Fruit fly (Drosophila melanogaster) whole organism, prepupa: ENCODE results near the gene Rpt6.
A peak's percentile ranks its signal among the peaks of the same experiment; 100 is the strongest.

Source experiments
- CG10631 ChIP-seq: fragments of 200-800 bp; sonication (Bioruptor generic); optimal IDR thresholded peaks from 2 replicates; lab custom pipeline; 2016; ENCODE audit warnings: missing biosample characterization, missing genetic modification characterization
- CG10669 ChIP-seq: fragments of 200-800 bp; sonication (Bioruptor generic); optimal IDR thresholded peaks from 3 replicates; lab custom pipeline; 2018; ENCODE audit warnings: missing biosample characterization, mild to moderate bottlenecking, missing genetic modification characterization, moderate library complexity
- CG11294 ChIP-seq: fragments of 200-800 bp; sonication (Bioruptor generic); IDR thresholded peaks from 2 replicates; pipeline ENCODE4 v1.3.6; 2022; ENCODE audit warnings: missing biosample characterization, missing genetic modification characterization
- CG15336 ChIP-seq: fragments of 200-800 bp; sonication (Bioruptor generic); IDR thresholded peaks from 2 replicates; pipeline ENCODE4 v1.3.6; 2022; ENCODE audit warnings: missing biosample characterization, missing genetic modification characterization
- CG1621 ChIP-seq: fragments of 200-800 bp; sonication (Bioruptor generic); optimal IDR thresholded peaks from 3 replicates; lab custom pipeline; 2018; ENCODE audit warnings: missing biosample characterization, mild to moderate bottlenecking, missing genetic modification characterization
- CG16779 ChIP-seq: fragments of 200-800 bp; sonication (Bioruptor generic); optimal IDR thresholded peaks from 3 replicates; lab custom pipeline; 2017; ENCODE audit warnings: missing biosample characterization, mild to moderate bottlenecking, missing genetic modification characterization
- CG3032 ChIP-seq: fragments of 200-800 bp; optimal IDR thresholded peaks from 2 replicates; lab custom pipeline; 2019; ENCODE audit warnings: missing biosample characterization, mild to moderate bottlenecking, missing genetic modification characterization, moderate library complexity
- CG34406 ChIP-seq: fragments of 200-800 bp; sonication (Bioruptor generic); optimal IDR thresholded peaks from 3 replicates; lab custom pipeline; 2016; ENCODE audit warnings: missing biosample characterization, missing genetic modification characterization
- CG4318 ChIP-seq: fragments of 200-800 bp; sonication (Bioruptor generic); optimal IDR thresholded peaks from 3 replicates; lab custom pipeline; 2017; ENCODE audit warnings: missing biosample characterization, mild to moderate bottlenecking, missing genetic modification characterization
- CG6276 ChIP-seq: fragments of 200-800 bp; sonication (Bioruptor generic); optimal IDR thresholded peaks from 2 replicates; lab custom pipeline; 2017; ENCODE audit warnings: missing biosample characterization, mild to moderate bottlenecking, missing genetic modification characterization
- CG6808 ChIP-seq: fragments of 200-800 bp; sonication (Bioruptor generic); optimal IDR thresholded peaks from 3 replicates; lab custom pipeline; 2017; ENCODE audit warnings: missing biosample characterization, missing genetic modification characterization, mild to moderate bottlenecking, moderate library complexity, missing genetic modification reagents
- CG6854 ChIP-seq: fragments of 200-800 bp; sonication (Bioruptor generic); optimal IDR thresholded peaks from 2 replicates; lab custom pipeline; 2017; ENCODE audit warnings: missing biosample characterization, mild to moderate bottlenecking, missing genetic modification characterization
- CG7368 ChIP-seq: fragments of 200-800 bp; sonication (Bioruptor generic); optimal IDR thresholded peaks from 3 replicates; lab custom pipeline; 2016; ENCODE audit warnings: missing biosample characterization, missing genetic modification characterization
- CG8119 ChIP-seq: fragments of 200-800 bp; sonication (Bioruptor generic); IDR thresholded peaks from 3 replicates; pipeline ENCODE4 v1.3.6; 2022; ENCODE audit warnings: missing biosample characterization, missing genetic modification characterization
- CG8319 ChIP-seq: fragments of 200-800 bp; sonication (Bioruptor generic); optimal IDR thresholded peaks from 3 replicates; lab custom pipeline; 2016; ENCODE audit warnings: missing biosample characterization, missing genetic modification characterization
- CG8632 ChIP-seq: fragments of 200-800 bp; sonication (Bioruptor generic); optimal IDR thresholded peaks from 3 replicates; lab custom pipeline; 2016; ENCODE audit warnings: missing biosample characterization, missing genetic modification characterization
- CG9139 ChIP-seq: fragments of 200-800 bp; sonication (Bioruptor generic); optimal IDR thresholded peaks from 3 replicates; lab custom pipeline; 2017; ENCODE audit warnings: missing biosample characterization, mild to moderate bottlenecking, missing genetic modification characterization
- Eip75B ChIP-seq: fragments of 200-800 bp; sonication (Bioruptor generic); optimal IDR thresholded peaks from 3 replicates; lab custom pipeline; 2016; ENCODE audit warnings: missing biosample characterization, missing genetic modification characterization
- Eip78C ChIP-seq: fragments of 200-800 bp; sonication (Bioruptor generic); peaks from one replicate; lab custom pipeline; 2016; ENCODE audit warnings: missing biosample characterization, missing genetic modification characterization
- Gug ChIP-seq: fragments of 200-800 bp; sonication (Bioruptor generic); IDR thresholded peaks from 2 replicates; pipeline ENCODE4 v1.3.6; 2022; ENCODE audit warnings: missing biosample characterization, missing genetic modification characterization
- Hr39 ChIP-seq: fragments of 200-800 bp; sonication (Bioruptor generic); optimal IDR thresholded peaks from 2 replicates; lab custom pipeline; 2016; ENCODE audit warnings: missing biosample characterization, missing genetic modification characterization
- Hr4 ChIP-seq: fragments of 200-800 bp; sonication (Bioruptor generic); optimal IDR thresholded peaks from 3 replicates; lab custom pipeline; 2016; ENCODE audit warnings: missing biosample characterization, missing genetic modification characterization
- Lpt ChIP-seq: fragments of 200-800 bp; sonication (Bioruptor generic); optimal IDR thresholded peaks from 3 replicates; lab custom pipeline; 2016; ENCODE audit warnings: missing biosample characterization, missing genetic modification characterization
- OdsH ChIP-seq: fragments of 200-800 bp; sonication (Bioruptor generic); optimal IDR thresholded peaks from 3 replicates; lab custom pipeline; 2016; ENCODE audit warnings: missing biosample characterization, missing genetic modification characterization
- Smox ChIP-seq: fragments of 200-800 bp; sonication (Bioruptor generic); optimal IDR thresholded peaks from 3 replicates; lab custom pipeline; 2016; ENCODE audit warnings: missing biosample characterization, missing genetic modification characterization
- Sox102F ChIP-seq: fragments of 200-800 bp; sonication (Bioruptor generic); optimal IDR thresholded peaks from 2 replicates; lab custom pipeline; 2016; ENCODE audit warnings: missing biosample characterization, mild to moderate bottlenecking, missing genetic modification characterization
- Sox14 ChIP-seq: fragments of 200-800 bp; sonication (Bioruptor generic); optimal IDR thresholded peaks from 3 replicates; lab custom pipeline; 2016; ENCODE audit warnings: missing biosample characterization, missing genetic modification characterization
- Sox15 ChIP-seq: fragments of 200-800 bp; sonication (Bioruptor generic); optimal IDR thresholded peaks from 3 replicates; lab custom pipeline; 2016; ENCODE audit warnings: missing biosample characterization, missing genetic modification characterization
- achi ChIP-seq: fragments of 200-800 bp; sonication (Bioruptor generic); optimal IDR thresholded peaks from 3 replicates; lab custom pipeline; 2016; ENCODE audit warnings: missing biosample characterization, missing genetic modification characterization
- cyc ChIP-seq: fragments of 200-800 bp; sonication (Bioruptor generic); optimal IDR thresholded peaks from 3 replicates; lab custom pipeline; 2016; ENCODE audit warnings: missing biosample characterization, missing genetic modification characterization
- dac ChIP-seq: fragments of 200-800 bp; sonication (Bioruptor generic); optimal IDR thresholded peaks from 2 replicates; lab custom pipeline; 2017; ENCODE audit warnings: missing biosample characterization, mild to moderate bottlenecking, missing genetic modification characterization
- eg ChIP-seq: fragments of 200-800 bp; sonication (Bioruptor generic); IDR thresholded peaks from 3 replicates; pipeline ENCODE4 v1.3.6; 2022; ENCODE audit warnings: missing biosample characterization, missing genetic modification characterization
- fd85E ChIP-seq: fragments of 200-800 bp; sonication (Bioruptor generic); optimal IDR thresholded peaks from 3 replicates; lab custom pipeline; 2016; ENCODE audit warnings: missing biosample characterization, missing genetic modification characterization
- fkh ChIP-seq: fragments of 200-800 bp; sonication (Bioruptor generic); optimal IDR thresholded peaks from 3 replicates; lab custom pipeline; 2017; ENCODE audit warnings: missing biosample characterization, mild to moderate bottlenecking, missing genetic modification characterization, moderate library complexity
- net ChIP-seq: fragments of 200-800 bp; sonication (Bioruptor generic); optimal IDR thresholded peaks from 3 replicates; lab custom pipeline; 2016; ENCODE audit warnings: missing biosample characterization, missing genetic modification characterization
- pdm3 ChIP-seq: fragments of 200-800 bp; sonication (Bioruptor generic); optimal IDR thresholded peaks from 3 replicates; lab custom pipeline; 2016; ENCODE audit warnings: missing biosample characterization, missing genetic modification characterization
- salr ChIP-seq, 2 experiments: fragments of 200-800 bp; sonication (Bioruptor generic); optimal IDR thresholded peaks; 3 replicates each; lab custom pipeline; 2016 to 2018; ENCODE audit warnings: missing biosample characterization in 2 of 2, missing genetic modification characterization in 2 of 2, mild to moderate bottlenecking in 1 of 2
- spab ChIP-seq: fragments of 200-800 bp; sonication (Bioruptor generic); optimal IDR thresholded peaks from 2 replicates; lab custom pipeline; 2017; ENCODE audit warnings: missing biosample characterization, mild to moderate bottlenecking, missing genetic modification characterization, missing genetic modification reagents
- ss ChIP-seq, 2 experiments: fragments of 200-800 bp; sonication (Bioruptor generic); optimal IDR thresholded peaks; 2 replicates in 1 of 2; 3 replicates in 1 of 2; lab custom pipeline; 2017 to 2018; ENCODE audit warnings: mild to moderate bottlenecking in 2 of 2, missing biosample characterization in 2 of 2, missing genetic modification characterization in 2 of 2, moderate library complexity in 1 of 2
- svp ChIP-seq: fragments of 200-800 bp; sonication (Bioruptor generic); peaks from one replicate; lab custom pipeline; 2016; ENCODE audit warnings: missing biosample characterization, missing genetic modification characterization
- topi ChIP-seq: fragments of 200-800 bp; sonication (Bioruptor generic); optimal IDR thresholded peaks from 3 replicates; lab custom pipeline; 2016; ENCODE audit warnings: missing biosample characterization, missing genetic modification characterization
- vri ChIP-seq: fragments of 200-800 bp; sonication (Bioruptor generic); optimal IDR thresholded peaks from 3 replicates; lab custom pipeline; 2016; ENCODE audit warnings: missing biosample characterization, mild to moderate bottlenecking, missing genetic modification characterization

Gene Rpt6

dm6 chrX:21306485-21307142 is 9.2 kb upstream of the Rpt6 start, which contains the start of gene Abca3:
Gene Abca3 (minus strand): TSS chrX:21306665.
- TF ChIP-seq CG15336 (GFP tag; lab: Robert Waterston, UW) (0 out of 2 replicates have a peak, but pooled peaks have one; percentile 17), fkh (peak; percentile 55), CG11294 (no peak), cyc (GFP tag; lab: Kevin White, UChicago) (no peak), CG10669 (GFP tag; lab: Kevin White, UChicago) (no peak), Hr4 (peak; percentile 6), net (GFP tag; lab: Kevin White, UChicago) (no peak), Hr39 (GFP tag; lab: Kevin White, UChicago) (peak; percentile 7), vri (GFP tag; lab: Kevin White, UChicago) (peak; percentile 93), salr (GFP tag; optimal IDR thresholded peaks at IDR 0.05; lab: Kevin White, UChicago) (peak in 1 of 2 experiments; percentile 23), CG8119 (GFP tag; lab: Robert Waterston, UW) (peak; percentile 60), CG1621 (no peak), svp (GFP tag; lab: Kevin White, UChicago) (peak; percentile 56), Smox (GFP tag; lab: Kevin White, UChicago) (no peak), Sox14 (GFP tag; lab: Kevin White, UChicago) (peak; percentile 39), eg (peak; percentile 50; the same call in 1 of the 3 replicates), spab (GFP tag; lab: Kevin White, UChicago) (no peak), topi (GFP tag; lab: Kevin White, UChicago) (no peak), Gug (GFP tag; lab: Robert Waterston, UW) (no peak), Eip78C (peak; percentile 43), CG6854 (GFP tag; lab: Kevin White, UChicago) (no peak)

dm6 chrX:21317422-21317821 is 1.6 kb downstream of the Rpt6 start, which contains the start of gene CG1801:
Gene CG1801 (minus strand): TSS chrX:21317522.
- no peak for TF ChIP-seq Smox (GFP tag; lab: Kevin White, UChicago)

DNA sequence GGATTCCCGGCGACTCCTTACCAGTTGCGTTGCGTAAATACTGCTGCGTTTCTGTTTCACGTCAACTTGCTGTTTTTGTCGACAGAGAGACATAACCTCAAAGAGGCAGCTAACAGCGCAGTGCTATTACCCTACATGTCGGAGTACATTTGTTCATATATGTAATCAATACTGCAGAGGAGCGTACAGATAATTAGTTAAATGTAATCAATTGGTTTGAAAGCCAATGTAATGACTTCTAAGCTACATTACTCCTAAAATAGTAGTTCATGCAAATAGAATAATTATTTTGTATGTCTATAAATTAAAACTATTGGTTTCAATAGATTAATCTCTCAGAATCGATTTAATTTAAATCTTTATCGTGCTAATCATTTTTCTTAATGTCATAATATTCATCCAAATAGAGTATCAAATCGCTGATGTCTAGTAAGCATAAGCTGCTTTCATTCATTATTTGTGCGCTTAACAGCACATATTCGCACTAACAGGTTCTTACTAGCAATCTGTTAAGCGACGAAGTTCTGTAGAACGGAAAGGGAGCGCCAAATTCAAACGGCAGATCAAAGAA is 3.4 kb downstream of the Rpt6 start, which contains the start of the genes SLIRP1 and anox:
TSS of gene SLIRP1 (minus strand) at position 95 of the 571 bp plus-strand sequence.
TSS of gene anox (minus strand) at position 95 of the 571 bp plus-strand sequence.
- TF ChIP-seq CG15336 (GFP tag; lab: Robert Waterston, UW), result peak; percentile 86
- TF ChIP-seq CG1621, result peak; percentile 79
- TF ChIP-seq CG6276, result no peak
- TF ChIP-seq Lpt, result peak; percentile 78
- peak; percentile 89 for TF ChIP-seq pdm3 (GFP tag; lab: Kevin White, UChicago)
- TF ChIP-seq achi (GFP tag; lab: Kevin White, UChicago), result peak; percentile 82
- peak; percentile 92 for TF ChIP-seq svp (GFP tag; lab: Kevin White, UChicago)
- TF ChIP-seq Eip75B, result peak; percentile 85
- peak; percentile 87 for TF ChIP-seq OdsH (GFP tag; lab: Kevin White, UChicago)
- TF ChIP-seq fd85E, result no peak
- peak; percentile 80 for TF ChIP-seq eg
- peak; percentile 90 for TF ChIP-seq topi (GFP tag; lab: Kevin White, UChicago)
- TF ChIP-seq CG16779 (tag; lab: Kevin White, UChicago), result peak; percentile 79
- peak; percentile 87 for TF ChIP-seq CG8119 (GFP tag; lab: Robert Waterston, UW)
- TF ChIP-seq Sox14 (GFP tag; lab: Kevin White, UChicago), result peak; percentile 87
- TF ChIP-seq CG34406, result peak; percentile 84
- TF ChIP-seq Eip78C, result peak; percentile 96
- TF ChIP-seq CG11294, result peak; percentile 55; the same call in 1 of the 2 replicates
- TF ChIP-seq CG9139 (GFP tag; lab: Kevin White, UChicago), result no peak
- TF ChIP-seq CG3032 (tag; lab: Kevin White, UChicago), result peak; percentile 90
- peak; percentile 59 for TF ChIP-seq dac (GFP tag; lab: Kevin White, UChicago)
- TF ChIP-seq fkh, result peak; percentile 31
- TF ChIP-seq CG8632 (GFP tag; lab: Kevin White, UChicago), result peak; percentile 86
- TF ChIP-seq Gug (GFP tag; lab: Robert Waterston, UW), result peak; percentile 77
- peak; percentile 70 for TF ChIP-seq CG7368 (GFP tag; lab: Kevin White, UChicago)
- peak; percentile 74 for TF ChIP-seq Sox102F (GFP tag; lab: Kevin White, UChicago)
- TF ChIP-seq net (GFP tag; lab: Kevin White, UChicago), result peak; percentile 81
- peak; percentile 80 for TF ChIP-seq cyc (GFP tag; lab: Kevin White, UChicago)
- peak; percentile 81 for TF ChIP-seq spab (GFP tag; lab: Kevin White, UChicago)
- peak; percentile 83 for TF ChIP-seq Hr4
- TF ChIP-seq CG4318, result no peak
- TF ChIP-seq CG10631, result peak; percentile 89
- TF ChIP-seq ss (GFP tag; optimal IDR thresholded peaks at IDR 0.05; lab: Kevin White, UChicago), result peak; percentile 82 to 86
- peak; percentile 65 for TF ChIP-seq CG8319 (GFP tag; lab: Kevin White, UChicago)
- TF ChIP-seq CG6854 (GFP tag; lab: Kevin White, UChicago), result peak; percentile 71
- TF ChIP-seq CG6808, result peak; percentile 86
- TF ChIP-seq Sox15 (GFP tag; lab: Kevin White, UChicago), result peak; percentile 85
- peak; percentile 54 for TF ChIP-seq vri (GFP tag; lab: Kevin White, UChicago)
